Fruit fly (Drosophila melanogaster): ENCODE data around the gene CG8036.

The CG8036 gene

DNA sequence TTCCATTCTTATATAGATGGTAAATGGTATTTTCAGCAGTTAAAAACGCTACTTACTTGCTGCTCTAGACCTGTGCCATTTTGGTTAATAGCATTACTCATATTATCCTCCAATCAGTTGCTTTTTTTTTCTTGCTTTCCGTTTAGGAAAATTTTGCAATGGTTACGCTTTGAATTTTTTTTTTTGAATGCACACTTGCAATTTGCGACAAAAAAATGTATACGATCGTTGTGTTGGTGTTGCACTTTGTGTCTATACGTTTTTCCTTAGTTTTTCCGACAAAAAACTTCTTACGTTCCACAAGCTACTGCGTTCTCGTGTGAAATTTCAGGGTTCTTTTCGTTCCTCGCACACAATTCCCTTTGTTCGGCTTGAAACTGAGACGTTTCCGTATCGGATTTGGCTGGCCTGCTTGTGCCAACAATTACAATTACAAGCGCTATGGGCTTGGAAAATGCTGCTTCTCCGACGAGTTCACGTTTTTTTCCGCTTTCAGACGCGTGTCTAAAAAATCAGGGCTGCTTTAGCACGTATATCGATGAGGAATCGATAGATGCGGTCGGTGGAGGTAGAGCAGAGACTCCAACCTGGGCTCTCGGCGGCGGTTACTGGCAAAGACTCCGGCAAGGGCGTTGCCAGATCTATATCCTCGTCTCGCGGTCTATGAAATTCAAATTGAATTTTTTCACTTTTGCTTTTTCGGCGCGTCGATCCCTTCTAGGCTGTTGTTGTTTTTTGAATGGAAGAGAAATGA, 7.6 kb upstream of the CG8036 start (continued):
- TF ChIP-seq CG16779 (GFP tag; IDR thresholded peaks at IDR 0.05) (0 out of 2 replicates have a peak, but pooled peaks have one; percentile 57), onecut (GFP tag; IDR thresholded peaks at IDR 0.05) (peak; percentile 54), cad (GFP tag; optimal IDR thresholded peaks at IDR 0.05) (no peak), dm (GFP tag; optimal IDR thresholded peaks at IDR 0.05) (peak; percentile 99), mam (GFP tag; optimal IDR thresholded peaks at IDR 0.05) (peak; percentile 62), MESR4 (GFP tag; optimal IDR thresholded peaks at IDR 0.05) (peak; percentile 95), esg (GFP tag; conservative IDR thresholded peaks at IDR 0.05) (no peak), gcm (GFP tag; optimal IDR thresholded peaks at IDR 0.05) (peak; percentile 21), Fer1 (GFP tag; optimal IDR thresholded peaks at IDR 0.05) (peak; percentile 61), Scr (GFP tag; IDR thresholded peaks at IDR 0.05; ENCODE audit: partially characterized antibody) (peak; percentile 82), CG8478 (optimal IDR thresholded peaks at IDR 0.05) (no peak), CG9215 (GFP tag; IDR thresholded peaks at IDR 0.05) (no peak), eyg (GFP tag; optimal IDR thresholded peaks at IDR 0.05) (peak; percentile 25), cas (GFP tag; IDR thresholded peaks at IDR 0.05) (no peak), sr (GFP tag; IDR thresholded peaks at IDR 0.05) (no peak), inv (GFP tag; IDR thresholded peaks at IDR 0.05; ENCODE audit: partially characterized antibody) (peak; percentile 87), CG2889 (GFP tag; IDR thresholded peaks at IDR 0.05) (no peak), CG10565 (GFP tag; optimal IDR thresholded peaks at IDR 0.05) (no peak), klu (GFP tag; IDR thresholded peaks at IDR 0.05) (no peak), CG14860 (GFP tag; IDR thresholded peaks at IDR 0.05; ENCODE audit: partially characterized antibody) (peak; percentile 78), rib (GFP tag; IDR thresholded peaks at IDR 0.05) (no peak), Elba2 (GFP tag; optimal IDR thresholded peaks at IDR 0.05) (peak; percentile 2), Kr (GFP tag; optimal IDR thresholded peaks at IDR 0.05) (no peak), CG4854 (GFP tag; optimal IDR thresholded peaks at IDR 0.05) (no peak), bigmax (GFP tag; optimal IDR thresholded peaks at IDR 0.05) (peak; percentile 47), CG17186 (GFP tag; optimal IDR thresholded peaks at IDR 0.05) (peak; percentile 87), B-H1 (GFP tag; IDR thresholded peaks at IDR 0.05) (no peak), hbn (GFP tag; IDR thresholded peaks at IDR 0.05; ENCODE audit: partially characterized antibody) (peak; percentile 70), Rx (GFP tag; IDR thresholded peaks at IDR 0.05) (no peak), CG14050 (GFP tag; IDR thresholded peaks at IDR 0.05) (no peak), p53 (GFP tag; optimal IDR thresholded peaks at IDR 0.05) (peak; percentile 80), CG10366 (GFP tag; IDR thresholded peaks at IDR 0.05) (no peak), CG14441 (GFP tag; IDR thresholded peaks at IDR 0.05) (no peak), zf30C (GFP tag; optimal IDR thresholded peaks at IDR 0.05) (peak; percentile 50), CG10147 (GFP tag; optimal IDR thresholded peaks at IDR 0.05) (peak; percentile 26), Ets65A (GFP tag) (peak; percentile 84), CG33557 (GFP tag; optimal IDR thresholded peaks at IDR 0.05) (peak; percentile 51), CG10979 (tag; optimal IDR thresholded peaks at IDR 0.05) (no peak), Trl (optimal IDR thresholded peaks at IDR 0.05) (no peak), Trl (GFP tag; optimal IDR thresholded peaks at IDR 0.05) (peak; percentile 49), CG8924 (tag; optimal IDR thresholded peaks at IDR 0.05) (peak; percentile 48), z (GFP tag; IDR thresholded peaks at IDR 0.05) (no peak), CG4282 (GFP tag; optimal IDR thresholded peaks at IDR 0.05) (peak; percentile 43), H15 (GFP tag; IDR thresholded peaks at IDR 0.05) (0 out of 3 replicates have a peak, but pooled peaks have one; percentile 6), CG14965 (GFP tag; optimal IDR thresholded peaks at IDR 0.05; ENCODE audit: borderline replicate concordance) (no peak), CG42726 (GFP tag; IDR thresholded peaks at IDR 0.05; ENCODE audit: partially characterized antibody) (peak; percentile 95), Blimp-1 (GFP tag; optimal IDR thresholded peaks at IDR 0.05) (peak; percentile 86), CG34422 (GFP tag; IDR thresholded peaks at IDR 0.05) (peak; percentile 55; the same call in 1 of the 3 replicates), bab2 (GFP tag; optimal IDR thresholded peaks at IDR 0.05) (no peak), CG11696 (GFP tag; IDR thresholded peaks at IDR 0.05) (no peak), CG30431 (GFP tag; optimal IDR thresholded peaks at IDR 0.05) (no peak)

All from whole organism, embryonic.